Fruit fly (Drosophila melanogaster) whole organism, embryonic: ENCODE data around the gene Jarid2.

Source experiments
- Antp ChIP-seq: fragments of 200-800 bp; sonication (Bioruptor generic); optimal IDR thresholded peaks from 3 replicates; lab custom pipeline; 2016; ENCODE audit warnings: missing biosample characterization, missing genetic modification characterization
- Asciz ChIP-seq: fragments of 200-800 bp; sonication (Bioruptor generic); optimal IDR thresholded peaks from 2 replicates; lab custom pipeline; 2017; ENCODE audit warnings: missing biosample characterization, mild to moderate bottlenecking, missing genetic modification characterization, missing genetic modification reagents
- Atf3 ChIP-seq: fragments of 200-800 bp; sonication (Bioruptor generic); optimal IDR thresholded peaks from 3 replicates; lab custom pipeline; 2016; ENCODE audit warnings: missing biosample characterization, missing genetic modification characterization
- Blimp-1 ChIP-seq: fragments of 200-800 bp; sonication (Bioruptor generic); optimal IDR thresholded peaks from 3 replicates; lab custom pipeline; 2018; ENCODE audit warnings: missing biosample characterization, missing genetic modification characterization, mild to moderate bottlenecking, moderate library complexity, missing genetic modification reagents
- BtbVII ChIP-seq: fragments of 200-800 bp; sonication (Bioruptor generic); optimal IDR thresholded peaks from 3 replicates; lab custom pipeline; 2017; ENCODE audit warnings: missing biosample characterization, mild to moderate bottlenecking, missing genetic modification characterization
- Bteb2 ChIP-seq: fragments of 200-800 bp; sonication (Bioruptor generic); optimal IDR thresholded peaks from 2 replicates; lab custom pipeline; 2016; ENCODE audit warnings: missing biosample characterization, missing genetic modification characterization
- CG10366 ChIP-seq: fragments of 200-800 bp; sonication (Bioruptor generic); IDR thresholded peaks from 2 replicates; pipeline ENCODE4 v1.3.6; 2022; ENCODE audit warnings: missing biosample characterization, missing genetic modification characterization
- CG10565 ChIP-seq: fragments of 200-800 bp; sonication (Bioruptor generic); optimal IDR thresholded peaks from 3 replicates; lab custom pipeline; 2016; ENCODE audit warnings: missing biosample characterization, mild to moderate bottlenecking, missing genetic modification characterization
- CG12744 ChIP-seq: fragments of 200-800 bp; sonication (Bioruptor generic); optimal IDR thresholded peaks from 2 replicates; lab custom pipeline; 2016; ENCODE audit warnings: missing biosample characterization, missing genetic modification characterization
- CG13424 ChIP-seq: fragments of 200-800 bp; sonication (Bioruptor generic); optimal IDR thresholded peaks from 2 replicates; lab custom pipeline; 2019; ENCODE audit warnings: missing biosample characterization, mild to moderate bottlenecking, missing genetic modification characterization, moderate library complexity
- CG13894 ChIP-seq: fragments of 200-800 bp; sonication (Bioruptor generic); optimal IDR thresholded peaks from 3 replicates; lab custom pipeline; 2018; ENCODE audit warnings: missing biosample characterization, mild to moderate bottlenecking, missing genetic modification characterization, moderate library complexity
- CG15601 ChIP-seq: fragments of 200-800 bp; sonication (Bioruptor generic); optimal IDR thresholded peaks from 3 replicates; lab custom pipeline; 2019; ENCODE audit warnings: missing biosample characterization, mild to moderate bottlenecking, missing genetic modification characterization, moderate library complexity
- CG17829 ChIP-seq: fragments of 200-800 bp; optimal IDR thresholded peaks from 2 replicates; lab custom pipeline; 2019; ENCODE audit warnings: missing biosample characterization, mild to moderate bottlenecking, missing genetic modification characterization, moderate library complexity
- CG18011 ChIP-seq: fragments of 200-800 bp; sonication (Bioruptor generic); optimal IDR thresholded peaks from 2 replicates; lab custom pipeline; 2017; ENCODE audit warnings: missing biosample characterization, missing genetic modification characterization, mild to moderate bottlenecking, moderate library complexity, missing genotype
- CG18262 ChIP-seq: fragments of 200-800 bp; optimal IDR thresholded peaks from 3 replicates; lab custom pipeline; 2019; ENCODE audit warnings: missing biosample characterization, mild to moderate bottlenecking, missing genetic modification characterization, moderate library complexity
- CG18619 ChIP-seq: fragments of 200-800 bp; sonication (Bioruptor generic); optimal IDR thresholded peaks from 3 replicates; lab custom pipeline; 2017; ENCODE audit warnings: missing biosample characterization, mild to moderate bottlenecking, missing genetic modification characterization
- CG2678 ChIP-seq: fragments of 200-800 bp; sonication (Bioruptor generic); optimal IDR thresholded peaks from 3 replicates; lab custom pipeline; 2019; ENCODE audit warnings: missing biosample characterization, mild to moderate bottlenecking, missing genetic modification characterization, moderate library complexity
- CG2712 ChIP-seq: fragments of 200-800 bp; optimal IDR thresholded peaks from 3 replicates; lab custom pipeline; 2019; ENCODE audit warnings: missing biosample characterization, mild to moderate bottlenecking, missing genetic modification characterization, moderate library complexity
- CG3847 ChIP-seq: fragments of 200-800 bp; sonication (Bioruptor generic); IDR thresholded peaks from 2 replicates; pipeline ENCODE4 v1.3.6; 2022; ENCODE audit warnings: missing biosample characterization, missing genetic modification characterization
- CG4360 ChIP-seq: fragments of 200-800 bp; sonication (Bioruptor generic); IDR thresholded peaks from 2 replicates; pipeline ENCODE4 v1.3.6; 2022; ENCODE audit warnings: missing biosample characterization, missing genetic modification characterization
- CG4404 ChIP-seq: fragments of 200-800 bp; sonication (Bioruptor generic); IDR thresholded peaks from 2 replicates; pipeline ENCODE4 v1.3.6; 2022; ENCODE audit warnings: missing biosample characterization, missing genetic modification characterization
- CG5180 ChIP-seq: fragments of 200-800 bp; sonication (Bioruptor generic); optimal IDR thresholded peaks from 3 replicates; lab custom pipeline; 2017; ENCODE audit warnings: missing biosample characterization, missing genetic modification characterization, mild to moderate bottlenecking, moderate library complexity, missing genetic modification reagents
- CG7357 ChIP-seq: fragments of 200-800 bp; sonication (Bioruptor generic); IDR thresholded peaks from 3 replicates; pipeline ENCODE4 v1.3.6; 2022; ENCODE audit warnings: missing biosample characterization, missing genetic modification characterization
- CG7745 ChIP-seq: fragments of 200-800 bp; sonication (Bioruptor generic); optimal IDR thresholded peaks from 2 replicates; lab custom pipeline; 2018; ENCODE audit warnings: missing biosample characterization, mild to moderate bottlenecking, missing genetic modification characterization, moderate library complexity
- CG7963 ChIP-seq: fragments of 200-800 bp; sonication (Bioruptor generic); IDR thresholded peaks from 3 replicates; pipeline ENCODE4 v1.3.6; 2022; ENCODE audit warnings: missing biosample characterization, missing genetic modification characterization; ENCODE audit not compliant: partially characterized antibody
- CoRest ChIP-seq: fragments of 200-800 bp; sonication (Bioruptor generic); optimal IDR thresholded peaks from 3 replicates; lab custom pipeline; 2018; ENCODE audit warnings: missing biosample characterization, mild to moderate bottlenecking, missing genetic modification characterization, moderate library complexity
- D19A ChIP-seq: fragments of 200-800 bp; optimal IDR thresholded peaks from 3 replicates; lab custom pipeline; 2019; ENCODE audit warnings: missing biosample characterization, mild to moderate bottlenecking, missing genetic modification characterization, moderate library complexity
- D19B ChIP-seq: fragments of 200-800 bp; sonication (Bioruptor generic); optimal IDR thresholded peaks from 2 replicates; lab custom pipeline; 2017; ENCODE audit warnings: missing biosample characterization, mild to moderate bottlenecking, missing genetic modification characterization
- Dek ChIP-seq: fragments of 200-800 bp; sonication (Bioruptor generic); optimal IDR thresholded peaks from 3 replicates; lab custom pipeline; 2019; ENCODE audit warnings: missing biosample characterization, mild to moderate bottlenecking, missing genetic modification characterization, moderate library complexity
- E2f1 ChIP-seq: fragments of 200-800 bp; sonication (Bioruptor generic); IDR thresholded peaks from 2 replicates; pipeline ENCODE4 v1.3.6; 2022; ENCODE audit warnings: missing biosample characterization, missing genetic modification characterization
- Fer1 ChIP-seq: fragments of 200-800 bp; sonication (Bioruptor generic); optimal IDR thresholded peaks from 2 replicates; lab custom pipeline; 2017; ENCODE audit warnings: missing biosample characterization, mild to moderate bottlenecking, missing genetic modification characterization
- Hr51 ChIP-seq, 2 experiments: fragments of 200-800 bp; sonication (Bioruptor generic); optimal IDR thresholded peaks; 2 replicates in 1 of 2; 3 replicates in 1 of 2; lab custom pipeline; 2016 to 2018; ENCODE audit warnings: missing biosample characterization in 2 of 2, missing genetic modification characterization in 2 of 2, mild to moderate bottlenecking in 1 of 2, moderate library complexity in 1 of 2
- PHDP ChIP-seq: fragments of 200-800 bp; sonication (Bioruptor generic); optimal IDR thresholded peaks from 3 replicates; lab custom pipeline; 2018; ENCODE audit warnings: missing biosample characterization, mild to moderate bottlenecking, missing genetic modification characterization, moderate library complexity
- Rfx ChIP-seq: fragments of 200-800 bp; sonication (Bioruptor generic); IDR thresholded peaks from 2 replicates; pipeline ENCODE4 v1.3.6; 2022; ENCODE audit warnings: missing biosample characterization, missing genetic modification characterization
- bcd ChIP-seq: fragments of 200-800 bp; sonication (Bioruptor generic); optimal IDR thresholded peaks from 2 replicates; lab custom pipeline; 2017; ENCODE audit warnings: missing biosample characterization, mild to moderate bottlenecking, missing genetic modification characterization
- btn ChIP-seq: fragments of 200-800 bp; sonication (Bioruptor generic); optimal IDR thresholded peaks from 2 replicates; lab custom pipeline; 2016; ENCODE audit warnings: missing biosample characterization, missing genetic modification characterization
- ems ChIP-seq: fragments of 200-800 bp; sonication (Bioruptor generic); optimal IDR thresholded peaks from 3 replicates; lab custom pipeline; 2016; ENCODE audit warnings: missing biosample characterization, missing genetic modification characterization
- ewg ChIP-seq: fragments of 200-800 bp; sonication (Bioruptor generic); optimal IDR thresholded peaks from 3 replicates; lab custom pipeline; 2017; ENCODE audit warnings: mild to moderate bottlenecking, missing biosample characterization, missing genetic modification reagents, missing genetic modification characterization
- exex ChIP-seq: fragments of 200-800 bp; sonication (Bioruptor generic); optimal IDR thresholded peaks from 4 replicates; lab custom pipeline; 2018; ENCODE audit warnings: missing biosample characterization, mild to moderate bottlenecking, missing genetic modification characterization, moderate library complexity
- gcm ChIP-seq: fragments of 200-800 bp; sonication (Bioruptor generic); optimal IDR thresholded peaks from 2 replicates; lab custom pipeline; 2019; ENCODE audit warnings: missing biosample characterization, mild to moderate bottlenecking, missing genetic modification characterization, moderate library complexity
- nom ChIP-seq: fragments of 200-800 bp; sonication (Bioruptor generic); optimal IDR thresholded peaks from 2 replicates; lab custom pipeline; 2017; ENCODE audit warnings: missing biosample characterization, missing genetic modification characterization, mild to moderate bottlenecking, moderate library complexity, missing genetic modification reagents
- onecut ChIP-seq: fragments of 200-800 bp; sonication (Bioruptor generic); IDR thresholded peaks from 2 replicates; pipeline ENCODE4 v1.3.6; 2022; ENCODE audit warnings: missing biosample characterization, missing genetic modification characterization
- row ChIP-seq: fragments of 200-800 bp; sonication (Bioruptor generic); IDR thresholded peaks from 3 replicates; pipeline ENCODE4 v1.3.6; 2022; ENCODE audit warnings: missing biosample characterization, missing genetic modification characterization
- salm ChIP-seq: fragments of 200-800 bp; sonication (Bioruptor generic); optimal IDR thresholded peaks from 2 replicates; lab custom pipeline; 2018; ENCODE audit warnings: missing biosample characterization, mild to moderate bottlenecking, missing genetic modification characterization
- trh ChIP-seq: fragments of 200-800 bp; sonication (Bioruptor generic); optimal IDR thresholded peaks from 2 replicates; lab custom pipeline; 2016; ENCODE audit warnings: missing biosample characterization, missing genetic modification characterization
- unc-4 ChIP-seq: fragments of 200-800 bp; sonication (Bioruptor generic); IDR thresholded peaks from 2 replicates; pipeline ENCODE4 v1.3.6; 2022; ENCODE audit warnings: missing biosample characterization, missing genetic modification characterization; ENCODE audit not compliant: partially characterized antibody
- zen2 ChIP-seq: fragments of 200-800 bp; sonication (Bioruptor generic); IDR thresholded peaks from 3 replicates; pipeline ENCODE4 v1.3.6; 2022; ENCODE audit warnings: missing biosample characterization, missing genetic modification characterization; ENCODE audit not compliant: partially characterized antibody

The Jarid2 gene

DNA sequence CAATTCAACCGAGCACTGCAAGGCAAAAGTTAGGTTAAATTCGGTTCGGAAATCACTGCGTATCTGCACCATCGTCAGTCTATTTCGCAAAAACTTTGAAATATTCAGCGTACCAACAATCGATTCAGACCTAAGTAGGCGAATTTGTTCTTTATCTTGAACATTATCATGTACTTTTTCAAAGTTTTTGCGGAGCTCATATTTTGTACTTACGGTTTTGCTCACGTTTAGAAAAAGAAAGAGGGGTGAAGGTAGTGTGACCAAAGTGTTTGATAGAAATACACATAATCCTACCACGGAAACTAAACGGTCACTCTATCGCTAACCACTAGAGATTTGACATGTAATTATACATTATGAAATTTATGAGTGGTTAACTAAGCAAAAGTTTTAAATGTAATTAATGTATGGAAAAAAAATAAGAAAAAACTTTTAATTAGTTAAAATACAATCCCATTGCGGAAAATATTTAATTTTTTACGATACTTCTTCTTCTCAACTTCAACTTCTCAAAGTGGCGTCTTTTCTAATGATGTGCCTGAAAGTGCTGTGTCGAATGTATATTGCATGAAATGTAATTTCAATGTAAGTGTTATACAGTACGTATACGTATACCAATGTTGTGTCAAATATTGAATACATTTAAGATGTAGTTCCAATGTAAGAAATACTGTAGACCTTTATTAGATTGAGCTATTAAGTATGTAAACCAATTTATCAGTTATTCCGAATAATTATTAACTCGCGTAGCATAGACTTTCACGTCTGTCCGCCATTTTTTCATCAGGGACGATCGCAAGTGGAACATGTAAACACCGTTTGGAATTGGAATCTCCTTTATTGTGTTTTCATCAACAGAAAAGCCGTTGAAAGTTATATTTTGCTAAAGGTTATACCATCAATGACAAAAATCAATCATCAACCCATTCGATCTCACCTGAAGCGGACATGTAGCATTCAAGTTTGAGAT, 34.7 kb downstream of the Jarid2 start, which contains the start of gene RpS9 (continued):
- TF ChIP-seq CG18619 (peak; percentile 20), CG3847 (peak; percentile 43; the same call in 1 of the 2 replicates), Blimp-1 (no peak), CG10565 (no peak), BtbVII (GFP tag; lab: Kevin White, UChicago) (peak; percentile 43), CG7357 (GFP tag; lab: Robert Waterston, UW) (no peak), CG2712 (tag; lab: Kevin White, UChicago) (peak; percentile 46), CG18011 (GFP tag; lab: Kevin White, UChicago) (no peak), zen2 (no peak), CG13424 (tag; lab: Kevin White, UChicago) (no peak), ems (GFP tag; lab: Kevin White, UChicago) (no peak), CG5180 (GFP tag; lab: Kevin White, UChicago) (peak; percentile 4), CG17829 (tag; lab: Kevin White, UChicago) (peak; percentile 36), Antp (no peak), CG15601 (no peak), CG12744 (GFP tag; lab: Kevin White, UChicago) (no peak), PHDP (peak; percentile 56), btn (GFP tag; lab: Kevin White, UChicago) (no peak), E2f1 (GFP tag; lab: Robert Waterston, UW) (no peak), Bteb2 (GFP tag; lab: Kevin White, UChicago) (no peak), onecut (no peak), CG2678 (tag; lab: Kevin White, UChicago) (peak; percentile 58), nom (peak; percentile 67), bcd (GFP tag; lab: Kevin White, UChicago) (peak; percentile 10), CoRest (tag; lab: Kevin White, UChicago) (no peak), CG7963 (GFP tag; lab: Robert Waterston, UW) (no peak), CG7745 (tag; lab: Kevin White, UChicago) (peak; percentile 8), D19B (GFP tag; lab: Kevin White, UChicago) (no peak), Hr51 (GFP tag; optimal IDR thresholded peaks at IDR 0.05; lab: Kevin White, UChicago) (peak in 1 of 2 experiments; percentile 18), Atf3 (GFP tag; lab: Kevin White, UChicago) (no peak), salm (peak; percentile 19), ewg (GFP tag; lab: Kevin White, UChicago) (no peak), exex (tag; lab: Kevin White, UChicago) (peak; percentile 2), trh (no peak), CG4404 (no peak), D19A (no peak), Dek (tag; lab: Kevin White, UChicago) (no peak), Asciz (GFP tag; lab: Kevin White, UChicago) (peak; percentile 22), unc-4 (GFP tag; lab: Robert Waterston, UW) (no peak), CG10366 (GFP tag; lab: Robert Waterston, UW) (no peak), Fer1 (GFP tag; lab: Kevin White, UChicago) (peak; percentile 57), CG13894 (tag; lab: Kevin White, UChicago) (peak; percentile 59), Rfx (GFP tag; lab: Robert Waterston, UW) (peak; percentile 31; the same call in 1 of the 2 replicates), row (GFP tag; lab: Robert Waterston, UW) (no peak), CG4360 (GFP tag; lab: Robert Waterston, UW) (0 out of 2 replicates have a peak, but pooled peaks have one; percentile 19), CG18262 (tag; lab: Kevin White, UChicago) (peak; percentile 45), gcm (peak; percentile 36)
